Worm (Caenorhabditis elegans): ENCODE results near the gene ZC317.7.

The ZC317.7 gene

ce11 chrV:5504295-5504694 is 33.5 kb upstream of the ZC317.7 start:
- TF ChIP-seq lin-32 (GFP tag; optimal IDR thresholded peaks at IDR 0.05) (no peak), nhr-237 (tag; optimal IDR thresholded peaks at IDR 0.05) (no peak), hlh-1 (tag; optimal IDR thresholded peaks at IDR 0.05) (no peak), elt-1 (tag; optimal IDR thresholded peaks at IDR 0.05; ENCODE audit: borderline replicate concordance, insufficient read depth) (no peak), ztf-11 (tag; optimal IDR thresholded peaks at IDR 0.05) (no peak)

ce11 chrV:5502701-5503100 is 31.9 kb upstream of the ZC317.7 start:
- TF ChIP-seq nhr-76 (tag; optimal IDR thresholded peaks at IDR 0.05) (no peak), lin-13 (tag; optimal IDR thresholded peaks at IDR 0.05) (no peak), ces-1 (GFP tag; optimal IDR thresholded peaks at IDR 0.05) (no peak), zip-8 (tag; optimal IDR thresholded peaks at IDR 0.05) (no peak), sem-2 (GFP tag; optimal IDR thresholded peaks at IDR 0.05) (no peak), ztf-11 (tag; optimal IDR thresholded peaks at IDR 0.05) (no peak), lin-32 (GFP tag; optimal IDR thresholded peaks at IDR 0.05) (no peak)

- TF ChIP-seq mep-1 (tag; optimal IDR thresholded peaks at IDR 0.05): no peak
Observed at ce11 chrV:5499475-5499874, 28.6 kb upstream of the ZC317.7 start.

- no peak for TF ChIP-seq ham-2 (GFP tag; optimal IDR thresholded peaks at IDR 0.05)
- TF ChIP-seq tbx-8 (GFP tag; optimal IDR thresholded peaks at IDR 0.05): no peak
- TF ChIP-seq hlh-1 (tag; optimal IDR thresholded peaks at IDR 0.05): no peak
- no peak for TF ChIP-seq nhr-237 (tag; optimal IDR thresholded peaks at IDR 0.05)
- TF ChIP-seq ces-1 (GFP tag; optimal IDR thresholded peaks at IDR 0.05): no peak
- TF ChIP-seq pha-4 (tag; optimal IDR thresholded peaks at IDR 0.05): no peak
- TF ChIP-seq sem-2 (GFP tag; optimal IDR thresholded peaks at IDR 0.05): no peak
- TF ChIP-seq cnd-1 (tag; optimal IDR thresholded peaks at IDR 0.05): no peak
- TF ChIP-seq sptf-1 (tag; optimal IDR thresholded peaks at IDR 0.05): no peak
- TF ChIP-seq drap-1 (GFP tag; optimal IDR thresholded peaks at IDR 0.05): no peak
- no peak for TF ChIP-seq lsy-2 (tag; optimal IDR thresholded peaks at IDR 0.05)
- TF ChIP-seq nhr-28 (tag; optimal IDR thresholded peaks at IDR 0.05): no peak
- TF ChIP-seq unc-120 (tag; optimal IDR thresholded peaks at IDR 0.05; ENCODE audit: poor library complexity, severe bottlenecking): no peak
- TF ChIP-seq nhr-12 (tag; optimal IDR thresholded peaks at IDR 0.05): no peak
- TF ChIP-seq ceh-83 (GFP tag; optimal IDR thresholded peaks at IDR 0.05): no peak
- TF ChIP-seq snpc-4 (tag; optimal IDR thresholded peaks at IDR 0.05): no peak
- TF ChIP-seq elt-1 (tag; optimal IDR thresholded peaks at IDR 0.05; ENCODE audit: borderline replicate concordance, insufficient read depth): no peak
Observed at ce11 chrV:5493447-5493846, 22.6 kb upstream of the ZC317.7 start, which contains the start of gene T05C3.2. T05C3.2 (plus strand) TSS chrV:5493747.

- no peak for TF ChIP-seq elt-3 (tag; optimal IDR thresholded peaks at IDR 0.05)
- no peak for TF ChIP-seq nhr-2 (tag; optimal IDR thresholded peaks at IDR 0.05)
- no peak for TF ChIP-seq flh-1 (GFP tag; optimal IDR thresholded peaks at IDR 0.05)
- no peak for TF ChIP-seq unc-62 (GFP tag; optimal IDR thresholded peaks at IDR 0.05)
- TF ChIP-seq snpc-4 (tag; optimal IDR thresholded peaks at IDR 0.05): no peak
- no peak for TF ChIP-seq mep-1 (tag; optimal IDR thresholded peaks at IDR 0.05)
- no peak for TF ChIP-seq nhr-28 (tag; optimal IDR thresholded peaks at IDR 0.05)
- no peak for TF ChIP-seq tbx-8 (GFP tag; optimal IDR thresholded peaks at IDR 0.05)
- TF ChIP-seq nhr-76 (tag; optimal IDR thresholded peaks at IDR 0.05): no peak
- no peak for TF ChIP-seq zip-8 (tag; optimal IDR thresholded peaks at IDR 0.05)
- no peak for TF ChIP-seq ces-1 (GFP tag; optimal IDR thresholded peaks at IDR 0.05)
- no peak for TF ChIP-seq bed-3 (GFP tag; optimal IDR thresholded peaks at IDR 0.05)
- no peak for TF ChIP-seq mab-5 (tag; optimal IDR thresholded peaks at IDR 0.05)
- no peak for TF ChIP-seq drap-1 (GFP tag; optimal IDR thresholded peaks at IDR 0.05)
- TF ChIP-seq lsy-2 (tag; optimal IDR thresholded peaks at IDR 0.05): no peak
- no peak for TF ChIP-seq ceh-39 (tag; optimal IDR thresholded peaks at IDR 0.05)
- TF ChIP-seq unc-120 (tag; optimal IDR thresholded peaks at IDR 0.05; ENCODE audit: poor library complexity, severe bottlenecking): no peak
- TF ChIP-seq M03D4.4 (tag; optimal IDR thresholded peaks at IDR 0.05): no peak
- TF ChIP-seq nhr-237 (tag; optimal IDR thresholded peaks at IDR 0.05): no peak
Observed at ce11 chrV:5490205-5490604, 19.4 kb upstream of the ZC317.7 start, which contains the start of gene T05C3.6. T05C3.6 (plus strand) TSS chrV:5490445.

ce11 chrV:5488766-5489165 is 17.9 kb upstream of the ZC317.7 start, which contains the start of gene grl-18:
grl-18 (minus strand) TSS chrV:5488866.
- no peak for TF ChIP-seq snpc-4 (tag; optimal IDR thresholded peaks at IDR 0.05)
- TF ChIP-seq nhr-76 (tag; optimal IDR thresholded peaks at IDR 0.05): no peak
- TF ChIP-seq nhr-2 (tag; optimal IDR thresholded peaks at IDR 0.05): no peak
- no peak for TF ChIP-seq nhr-12 (tag; optimal IDR thresholded peaks at IDR 0.05)
- no peak for TF ChIP-seq M03D4.4 (tag; optimal IDR thresholded peaks at IDR 0.05)
- no peak for TF ChIP-seq ceh-43 (GFP tag; optimal IDR thresholded peaks at IDR 0.05)
- TF ChIP-seq unc-62 (GFP tag; optimal IDR thresholded peaks at IDR 0.05): no peak
- no peak for TF ChIP-seq nhr-28 (tag; optimal IDR thresholded peaks at IDR 0.05)
- TF ChIP-seq lin-32 (GFP tag; optimal IDR thresholded peaks at IDR 0.05): no peak
- no peak for TF ChIP-seq bed-3 (GFP tag; optimal IDR thresholded peaks at IDR 0.05)
- TF ChIP-seq drap-1 (GFP tag; optimal IDR thresholded peaks at IDR 0.05): no peak

All from whole organism, mixed stage, embryonic.